Fruit fly (Drosophila melanogaster) whole organism, embryonic: ENCODE data around the gene CG34283.

Experiments
- CG10462 ChIP-seq: fragments of 200-800 bp; sonication (Bioruptor generic); optimal IDR thresholded peaks from 2 replicates; lab custom pipeline; 2016; ENCODE audit warnings: missing biosample characterization, missing genetic modification characterization
- CG1647 ChIP-seq: fragments of 200-800 bp; sonication (Bioruptor generic); optimal IDR thresholded peaks from 3 replicates; lab custom pipeline; 2016; ENCODE audit warnings: missing biosample characterization, missing genetic modification characterization
- CG16779 ChIP-seq: fragments of 200-800 bp; sonication (Bioruptor generic); IDR thresholded peaks from 2 replicates; pipeline ENCODE4 v1.3.6; 2022; ENCODE audit warnings: missing biosample characterization, missing genetic modification characterization
- CTCF ChIP-seq: fragments of 200-800 bp; sonication (Bioruptor generic); optimal IDR thresholded peaks from 2 replicates; lab custom pipeline; 2017; ENCODE audit warnings: missing biosample characterization, mild to moderate bottlenecking, missing genetic modification characterization, moderate library complexity
- Oli ChIP-seq: fragments of 200-800 bp; sonication (Bioruptor generic); optimal IDR thresholded peaks from 2 replicates; lab custom pipeline; 2018; ENCODE audit warnings: missing biosample characterization, mild to moderate bottlenecking, missing genetic modification characterization, moderate library complexity
- her ChIP-seq: fragments of 200-800 bp; sonication (Bioruptor generic); optimal IDR thresholded peaks from 2 replicates; lab custom pipeline; 2016; ENCODE audit warnings: missing biosample characterization, missing genetic modification characterization
- kni ChIP-seq: fragments of 200-800 bp; sonication (Bioruptor generic); optimal IDR thresholded peaks from 3 replicates; lab custom pipeline; 2017; ENCODE audit warnings: mild to moderate bottlenecking, missing biosample characterization, missing genetic modification reagents, missing genetic modification characterization
- sima ChIP-seq: fragments of 200-800 bp; sonication (Bioruptor generic); optimal IDR thresholded peaks from 2 replicates; lab custom pipeline; 2016; ENCODE audit warnings: missing biosample characterization, missing genetic modification characterization
- ssp ChIP-seq: fragments of 200-800 bp; sonication (Bioruptor generic); IDR thresholded peaks from 2 replicates; pipeline ENCODE4 v1.3.6; 2022; ENCODE audit warnings: missing biosample characterization, missing genetic modification characterization

DNA sequence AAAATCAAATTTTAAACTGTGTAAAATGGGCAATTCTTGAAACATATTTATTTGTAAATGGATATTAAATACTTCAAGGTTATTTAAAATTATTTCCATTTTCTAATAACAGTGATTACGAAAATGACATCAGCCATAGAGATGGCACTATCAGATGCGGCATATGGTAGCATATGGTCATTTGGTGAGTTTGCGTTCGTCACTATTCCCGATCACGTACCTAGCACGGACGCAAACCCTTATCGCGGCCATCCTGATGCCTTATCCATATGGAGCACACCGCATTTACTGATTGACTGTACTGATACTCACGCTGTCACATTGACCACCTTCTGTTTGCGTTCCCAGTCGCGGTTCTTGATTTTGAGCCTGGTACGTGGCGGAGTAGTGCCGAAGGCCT is 15.7 kb upstream of the CG34283 start:
- TF ChIP-seq CG1647 (GFP tag; lab: Kevin White, UChicago) = no peak
- no peak for TF ChIP-seq her (GFP tag; lab: Kevin White, UChicago)
- no peak for TF ChIP-seq CTCF (GFP tag; lab: Kevin White, UChicago)
- no peak for TF ChIP-seq sima (GFP tag; lab: Kevin White, UChicago)
- no peak for TF ChIP-seq CG16779 (GFP tag; lab: Robert Waterston, UW)
- TF ChIP-seq Oli (tag; lab: Kevin White, UChicago) = no peak
- TF ChIP-seq CG10462 (GFP tag; lab: Kevin White, UChicago) = no peak
- TF ChIP-seq ssp (GFP tag; lab: Robert Waterston, UW) = no peak
- TF ChIP-seq kni (GFP tag; lab: Kevin White, UChicago) = no peak
